Fruit fly (Drosophila melanogaster) whole organism, embryonic: Measurements from ENCODE around the gene Chchd3.

Experiments used
- Adf1 ChIP-seq: fragments of 200-800 bp; sonication (Bioruptor generic); IDR thresholded peaks from 2 replicates; pipeline ENCODE4 v1.3.6; 2022; ENCODE audit warnings: missing biosample characterization, missing genetic modification characterization
- Bgb ChIP-seq: fragments of 200-800 bp; sonication (Bioruptor generic); IDR thresholded peaks from 2 replicates; pipeline ENCODE4 v1.3.6; 2022; ENCODE audit warnings: missing biosample characterization, missing genetic modification characterization; ENCODE audit not compliant: partially characterized antibody
- CG1024 ChIP-seq: fragments of 200-800 bp; sonication (Bioruptor generic); IDR thresholded peaks from 2 replicates; pipeline ENCODE4 v1.3.6; 2022; ENCODE audit warnings: missing biosample characterization, missing genetic modification characterization
- CG13287 ChIP-seq: fragments of 200-800 bp; sonication (Bioruptor generic); IDR thresholded peaks from 2 replicates; pipeline ENCODE4 v1.3.6; 2022; ENCODE audit warnings: missing biosample characterization, missing genetic modification characterization; ENCODE audit not compliant: partially characterized antibody
- CG16863 ChIP-seq: fragments of 200-800 bp; sonication (Bioruptor generic); optimal IDR thresholded peaks from 3 replicates; lab custom pipeline; 2016; ENCODE audit warnings: missing biosample characterization, missing genetic modification characterization
- CG3065 ChIP-seq: fragments of 200-800 bp; sonication (Bioruptor generic); optimal IDR thresholded peaks from 2 replicates; lab custom pipeline; 2016; ENCODE audit warnings: missing biosample characterization, missing genetic modification characterization
- CG31365 ChIP-seq: fragments of 200-800 bp; sonication (Bioruptor generic); optimal IDR thresholded peaks from 2 replicates; lab custom pipeline; 2018; ENCODE audit warnings: missing biosample characterization, mild to moderate bottlenecking, missing genetic modification characterization
- CG3163 ChIP-seq: fragments of 200-800 bp; sonication (Bioruptor generic); optimal IDR thresholded peaks from 3 replicates; lab custom pipeline; 2016; ENCODE audit warnings: missing biosample characterization, missing genetic modification characterization
- CG6175 ChIP-seq: fragments of 200-800 bp; sonication (Bioruptor generic); IDR thresholded peaks from 3 replicates; pipeline ENCODE4 v1.3.6; 2022; ENCODE audit warnings: missing biosample characterization, missing genetic modification characterization
- CG7271 ChIP-seq: fragments of 200-800 bp; sonication (Bioruptor generic); optimal IDR thresholded peaks from 2 replicates; lab custom pipeline; 2018; ENCODE audit warnings: missing biosample characterization, mild to moderate bottlenecking, missing genetic modification characterization, moderate library complexity
- CG8359 ChIP-seq: fragments of 200-800 bp; sonication (Bioruptor generic); optimal IDR thresholded peaks from 2 replicates; lab custom pipeline; 2017; ENCODE audit warnings: missing biosample characterization, mild to moderate bottlenecking, missing genetic modification characterization, borderline replicate concordance
- CG9437 ChIP-seq: fragments of 200-800 bp; sonication (Bioruptor generic); optimal IDR thresholded peaks from 2 replicates; lab custom pipeline; 2018; ENCODE audit warnings: missing biosample characterization, mild to moderate bottlenecking, missing genetic modification characterization
- CG9797 ChIP-seq: fragments of 200-800 bp; sonication (Bioruptor generic); optimal IDR thresholded peaks from 3 replicates; lab custom pipeline; 2018; ENCODE audit warnings: missing biosample characterization, mild to moderate bottlenecking, missing genetic modification characterization
- CoRest ChIP-seq: fragments of 200-800 bp; sonication (Bioruptor generic); optimal IDR thresholded peaks from 3 replicates; lab custom pipeline; 2018; ENCODE audit warnings: missing biosample characterization, mild to moderate bottlenecking, missing genetic modification characterization, moderate library complexity
- D ChIP-seq, 2 experiments: fragments of 200-800 bp in 1 of 2; fragments of >200 bp in 1 of 2; sonication (Bioruptor generic) in 1 of 2; optimal IDR thresholded peaks; 2 replicates in 1 of 2; 3 replicates in 1 of 2; lab custom pipeline; 2017; ENCODE audit warnings: mild to moderate bottlenecking in 1 of 2, missing biosample characterization in 1 of 2, missing genetic modification characterization in 1 of 2, missing genetic modification reagents in 1 of 2
- Deaf1 ChIP-seq: fragments of 200-800 bp; optimal IDR thresholded peaks from 3 replicates; lab custom pipeline; 2019; ENCODE audit warnings: missing biosample characterization, mild to moderate bottlenecking, missing genetic modification characterization, moderate library complexity
- Dp ChIP-seq: fragments of 200-800 bp; sonication (Bioruptor generic); optimal IDR thresholded peaks from 2 replicates; lab custom pipeline; 2018; ENCODE audit warnings: missing biosample characterization, mild to moderate bottlenecking, missing genetic modification characterization, moderate library complexity
- E2f2 ChIP-seq: fragments of 200-800 bp; sonication (Bioruptor generic); IDR thresholded peaks from 2 replicates; pipeline ENCODE4 v1.3.6; 2022; ENCODE audit warnings: missing biosample characterization, missing genetic modification characterization
- Eip74EF ChIP-seq, 2 experiments: fragments of 200-800 bp in 1 of 2; fragments of >200 bp in 1 of 2; sonication (Bioruptor generic) in 1 of 2; optimal IDR thresholded peaks; 2 replicates each; lab custom pipeline; 2017 to 2019; ENCODE audit warnings: missing biosample characterization in 2 of 2, missing genetic modification characterization in 2 of 2, mild to moderate bottlenecking in 1 of 2, moderate library complexity in 1 of 2
- Ets97D ChIP-seq: fragments of 200-800 bp; sonication (Bioruptor generic); optimal IDR thresholded peaks from 3 replicates; lab custom pipeline; 2016; ENCODE audit warnings: missing biosample characterization, missing genetic modification characterization
- Hmx ChIP-seq: fragments of 200-800 bp; sonication (Bioruptor generic); optimal IDR thresholded peaks from 2 replicates; lab custom pipeline; 2016; ENCODE audit warnings: missing biosample characterization, missing genetic modification characterization
- Hr51 ChIP-seq, 2 experiments: fragments of 200-800 bp; sonication (Bioruptor generic); optimal IDR thresholded peaks; 2 replicates in 1 of 2; 3 replicates in 1 of 2; lab custom pipeline; 2016 to 2018; ENCODE audit warnings: missing biosample characterization in 2 of 2, missing genetic modification characterization in 2 of 2, mild to moderate bottlenecking in 1 of 2, moderate library complexity in 1 of 2
- Jarid2 ChIP-seq: fragments of 200-800 bp; sonication (Bioruptor generic); optimal IDR thresholded peaks from 3 replicates; lab custom pipeline; 2017; ENCODE audit warnings: mild to moderate bottlenecking, missing biosample characterization, missing genetic modification reagents, missing genetic modification characterization
- Med ChIP-seq: fragments of 200-800 bp; sonication (Bioruptor generic); peaks from one replicate; lab custom pipeline; 2016; ENCODE audit warnings: missing biosample characterization, missing genetic modification characterization, mild to moderate bottlenecking, inconsistent platforms, moderate library complexity
- Mes4 ChIP-seq: fragments of 200-800 bp; sonication (Bioruptor generic); optimal IDR thresholded peaks from 2 replicates; lab custom pipeline; 2016; ENCODE audit warnings: missing biosample characterization, missing genetic modification characterization
- NFAT ChIP-seq: fragments of 200-800 bp; sonication (Bioruptor generic); IDR thresholded peaks from 2 replicates; pipeline ENCODE4 v1.3.6; 2022; ENCODE audit warnings: missing biosample characterization, missing genetic modification characterization
- Nf-YB ChIP-seq: fragments of 200-800 bp; sonication (Bioruptor generic); optimal IDR thresholded peaks from 3 replicates; lab custom pipeline; 2019; ENCODE audit warnings: missing biosample characterization, mild to moderate bottlenecking, missing genetic modification characterization, moderate library complexity
- Trl ChIP-seq, 3 experiments: fragments of >200 bp in 2 of 3; fragments of 200-800 bp in 1 of 3; sonication (Bioruptor generic) in 1 of 3; optimal IDR thresholded peaks; 2 replicates in 1 of 3; 3 replicates in 2 of 3; lab custom pipeline; 2016 to 2017; ENCODE audit warnings: missing biosample characterization in 1 of 3, missing genetic modification characterization in 1 of 3
- Xrp1 ChIP-seq: fragments of 200-800 bp; sonication (Bioruptor generic); IDR thresholded peaks from 2 replicates; pipeline ENCODE4 v1.3.6; 2022; ENCODE audit warnings: missing biosample characterization, missing genetic modification characterization
- abd-A ChIP-seq: fragments of 200-800 bp; sonication (Bioruptor generic); optimal IDR thresholded peaks from 3 replicates; lab custom pipeline; 2019; ENCODE audit warnings: missing biosample characterization, mild to moderate bottlenecking, missing genetic modification characterization, moderate library complexity
- amos ChIP-seq: fragments of 200-800 bp; sonication (Bioruptor generic); IDR thresholded peaks from 2 replicates; pipeline ENCODE4 v1.3.6; 2022; ENCODE audit warnings: missing biosample characterization, missing genetic modification characterization; ENCODE audit not compliant: partially characterized antibody
- chn ChIP-seq: fragments of 200-800 bp; sonication (Bioruptor generic); optimal IDR thresholded peaks from 2 replicates; lab custom pipeline; 2016; ENCODE audit warnings: missing biosample characterization, missing genetic modification characterization
- fru ChIP-seq: fragments of >200 bp; optimal IDR thresholded peaks from 2 replicates; lab custom pipeline; 2017
- ftz-f1 ChIP-seq: fragments of 200-800 bp; sonication (Bioruptor generic); optimal IDR thresholded peaks from 2 replicates; lab custom pipeline; 2016; ENCODE audit warnings: missing biosample characterization, missing genetic modification characterization
- ind ChIP-seq: fragments of 200-800 bp; sonication (Bioruptor generic); optimal IDR thresholded peaks from 3 replicates; lab custom pipeline; 2016; ENCODE audit warnings: missing biosample characterization, missing genetic modification characterization
- insv ChIP-seq, 2 experiments: fragments of 200-800 bp; sonication (Bioruptor generic); optimal IDR thresholded peaks; 3 replicates each; lab custom pipeline; 2016 to 2018; ENCODE audit warnings: missing biosample characterization in 2 of 2, missing genetic modification characterization in 2 of 2
- klu ChIP-seq: fragments of 200-800 bp; sonication (Bioruptor generic); IDR thresholded peaks from 2 replicates; pipeline ENCODE4 v1.3.6; 2022; ENCODE audit warnings: missing biosample characterization, missing genetic modification characterization
- mirr ChIP-seq: fragments of 200-800 bp; sonication (Bioruptor generic); optimal IDR thresholded peaks from 3 replicates; lab custom pipeline; 2018; ENCODE audit warnings: missing biosample characterization, mild to moderate bottlenecking, missing genetic modification characterization
- nmo ChIP-seq: fragments of 200-800 bp; sonication (Bioruptor generic); optimal IDR thresholded peaks from 2 replicates; lab custom pipeline; 2018; ENCODE audit warnings: missing biosample characterization, mild to moderate bottlenecking, missing genetic modification characterization, moderate library complexity
- scrt ChIP-seq: fragments of 200-800 bp; sonication (Bioruptor generic); optimal IDR thresholded peaks from 2 replicates; lab custom pipeline; 2018; ENCODE audit warnings: missing biosample characterization, mild to moderate bottlenecking, missing genetic modification characterization, moderate library complexity
- sens ChIP-seq: fragments of 200-800 bp; sonication (Bioruptor generic); peaks from one replicate; lab custom pipeline; 2016; ENCODE audit warnings: missing biosample characterization, missing genetic modification characterization
- sr ChIP-seq: fragments of 200-800 bp; sonication (Bioruptor generic); IDR thresholded peaks from 3 replicates; pipeline ENCODE4 v1.3.6; 2022; ENCODE audit warnings: missing biosample characterization, missing genetic modification characterization
- zfh1 ChIP-seq: fragments of 200-800 bp; sonication (Bioruptor generic); IDR thresholded peaks from 3 replicates; pipeline ENCODE4 v1.3.6; 2022; ENCODE audit warnings: missing biosample characterization, missing genetic modification characterization

The Chchd3 gene

dm6 chr3R:31101069-31101468 lies 47.4 kb upstream of the Chchd3 start, which contains the start of gene CG15553:
Gene CG15553 (minus strand): TSS chr3R:31101169.
- TF ChIP-seq CG1024 (GFP tag; lab: Robert Waterston, UW): no peak
- TF ChIP-seq Dp: no peak
- TF ChIP-seq Hmx (GFP tag; lab: Kevin White, UChicago): no peak
- no peak for TF ChIP-seq Eip74EF (GFP tag; optimal IDR thresholded peaks at IDR 0.05; lab: Kevin White, UChicago)
- TF ChIP-seq, all 482 proteins: peak for 0

dm6 chr3R:31097221-31097620 lies 43.5 kb upstream of the Chchd3 start, which contains the start of gene CG11317:
Gene CG11317 (minus strand): TSS chr3R:31097321.
- peak in 1 of 2 experiments; percentile 22 for TF ChIP-seq Hr51 (GFP tag; optimal IDR thresholded peaks at IDR 0.05; lab: Kevin White, UChicago)
- peak; percentile 32 for TF ChIP-seq Jarid2 (GFP tag; lab: Kevin White, UChicago)
- TF ChIP-seq Deaf1 (tag; lab: Kevin White, UChicago): peak; percentile 88
- peak; percentile 3 to 27 for TF ChIP-seq Trl (optimal IDR thresholded peaks at IDR 0.05; lab: Kevin White, UChicago)
- TF ChIP-seq Trl (GFP tag; optimal IDR thresholded peaks at IDR 0.05; lab: Kevin White, UChicago): no peak
- peak; percentile 79 for TF ChIP-seq CG9437 (GFP tag; lab: Kevin White, UChicago)
- TF ChIP-seq scrt (GFP tag; lab: Kevin White, UChicago): no peak
- TF ChIP-seq Bgb (GFP tag; lab: Robert Waterston, UW): 0 out of 2 replicates have a peak, but pooled peaks have one; percentile 10
- no peak for TF ChIP-seq E2f2 (GFP tag; lab: Robert Waterston, UW)
- TF ChIP-seq, all 482 proteins: peak for 6

DNA sequence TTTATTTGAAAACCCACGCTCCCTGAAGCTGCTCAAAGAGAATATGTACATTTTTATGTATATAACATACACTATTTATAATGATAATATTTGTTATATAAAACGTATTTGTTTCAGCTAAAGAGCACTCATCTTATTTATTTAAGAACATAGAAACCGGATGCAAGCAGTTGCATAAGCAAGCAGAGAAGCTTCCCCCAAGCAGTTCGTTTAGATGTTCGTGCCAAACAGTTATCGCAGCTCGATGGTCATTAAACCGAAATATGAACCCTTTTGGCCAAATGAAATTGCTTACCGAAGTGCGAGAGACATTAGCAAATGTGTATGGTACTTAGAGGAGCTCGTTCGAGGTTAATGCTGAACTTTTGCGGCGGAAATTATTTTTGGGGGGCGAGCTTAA lies 36.3 kb upstream of the Chchd3 start:
- TF ChIP-seq CG31365 (tag; lab: Kevin White, UChicago) (peak; percentile 11), CG7271 (peak; percentile 10), CG8359 (GFP tag; lab: Kevin White, UChicago) (no peak), sens (GFP tag; lab: Kevin White, UChicago) (peak; percentile 75), Ets97D (GFP tag; lab: Kevin White, UChicago) (peak; percentile 75), fru (no peak), ftz-f1 (no peak)
- TF ChIP-seq, all 482 proteins: peak for 4

DNA sequence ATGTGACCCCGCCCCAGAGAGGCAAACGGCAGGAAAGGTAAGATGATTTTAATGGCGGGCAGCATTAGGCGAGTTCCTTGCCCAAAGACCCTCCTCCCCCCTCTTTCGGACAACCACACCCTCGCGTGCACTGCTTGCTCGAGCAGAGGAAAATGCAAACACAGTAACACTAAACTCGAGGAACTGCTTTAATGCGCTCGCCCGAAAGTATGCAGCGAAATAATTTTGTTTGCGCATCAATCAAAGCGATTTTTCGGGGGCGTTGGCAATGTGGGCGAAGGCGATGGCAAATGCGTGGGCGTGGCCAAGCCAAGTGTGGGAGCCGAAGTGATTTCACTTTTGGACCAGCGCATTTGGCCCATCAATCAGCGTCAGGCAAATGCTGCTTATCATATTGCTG lies 32.7 kb upstream of the Chchd3 start:
- TF ChIP-seq insv (GFP tag; optimal IDR thresholded peaks at IDR 0.05; lab: Kevin White, UChicago): no peak
- peak; percentile 15; the same call in 1 of the 2 replicates for TF ChIP-seq E2f2 (GFP tag; lab: Robert Waterston, UW)
- peak; percentile 20 for TF ChIP-seq Nf-YB (GFP tag; lab: Kevin White, UChicago)
- no peak for TF ChIP-seq mirr (GFP tag; lab: Kevin White, UChicago)
- peak; percentile 47 for TF ChIP-seq CoRest
- TF ChIP-seq CG6175 (GFP tag; lab: Robert Waterston, UW): no peak; the same call in 2 of the 3 replicates
- no peak for TF ChIP-seq abd-A
- peak; percentile 29; the same call in 1 of the 2 replicates for TF ChIP-seq amos
- 0 out of 2 replicates have a peak, but pooled peaks have one; percentile 5 for TF ChIP-seq NFAT
- TF ChIP-seq Mes4 (GFP tag; lab: Kevin White, UChicago): no peak
- TF ChIP-seq CG3065 (GFP tag; lab: Kevin White, UChicago): peak; percentile 98
- peak; percentile 82 for TF ChIP-seq Med (GFP tag; lab: Kevin White, UChicago)
- 0 out of 2 replicates have a peak, but pooled peaks have one; percentile 28 for TF ChIP-seq Adf1
- TF ChIP-seq klu: 0 out of 2 replicates have a peak, but pooled peaks have one; percentile 27
- TF ChIP-seq Xrp1 (GFP tag; lab: Robert Waterston, UW): 0 out of 2 replicates have a peak, but pooled peaks have one; percentile 25
- TF ChIP-seq sr (GFP tag; lab: Robert Waterston, UW): peak; percentile 89
- TF ChIP-seq CG16863 (GFP tag; lab: Kevin White, UChicago): peak; percentile 17
- TF ChIP-seq CG13287 (GFP tag; lab: Robert Waterston, UW): peak; percentile 51; the same call in 1 of the 2 replicates
- TF ChIP-seq chn (GFP tag; lab: Kevin White, UChicago): peak; percentile 68
- no peak for TF ChIP-seq CG9797
- no peak for TF ChIP-seq ind (GFP tag; lab: Kevin White, UChicago)
- peak; percentile 65 for TF ChIP-seq Ets97D (GFP tag; lab: Kevin White, UChicago)
- TF ChIP-seq zfh1: 0 out of 3 replicates have a peak, but pooled peaks have one; percentile 33
- TF ChIP-seq nmo (GFP tag; lab: Kevin White, UChicago): peak; percentile 37
- peak; percentile 5 for TF ChIP-seq CG3163
- no peak for TF ChIP-seq D (optimal IDR thresholded peaks at IDR 0.05; lab: Kevin White, UChicago)
- no peak for TF ChIP-seq D (GFP tag; optimal IDR thresholded peaks at IDR 0.05; lab: Kevin White, UChicago)
- peak in 1 of 2 experiments; percentile 52 for TF ChIP-seq Eip74EF (GFP tag; optimal IDR thresholded peaks at IDR 0.05; lab: Kevin White, UChicago)
